Worm (Caenorhabditis elegans): Measurements from ENCODE around the gene K12H4.5.

ce11 chrIII:8027942-8028341 is 16.3 kb upstream of the K12H4.5 start, which contains the start of gene mdt-30:
- TF ChIP-seq unc-62 (GFP tag; optimal IDR thresholded peaks at IDR 0.05) (no peak), ztf-11 (tag; optimal IDR thresholded peaks at IDR 0.05) (no peak), lin-13 (GFP tag; optimal IDR thresholded peaks at IDR 0.05) (no peak), snpc-4 (tag; optimal IDR thresholded peaks at IDR 0.05) (no peak), gmeb-1 (tag; optimal IDR thresholded peaks at IDR 0.05) (no peak)

Measured in whole organism, L2 larva.